Worm (Caenorhabditis elegans): ENCODE results near the gene C07A12.2.

C07A12.2 gene

DNA sequence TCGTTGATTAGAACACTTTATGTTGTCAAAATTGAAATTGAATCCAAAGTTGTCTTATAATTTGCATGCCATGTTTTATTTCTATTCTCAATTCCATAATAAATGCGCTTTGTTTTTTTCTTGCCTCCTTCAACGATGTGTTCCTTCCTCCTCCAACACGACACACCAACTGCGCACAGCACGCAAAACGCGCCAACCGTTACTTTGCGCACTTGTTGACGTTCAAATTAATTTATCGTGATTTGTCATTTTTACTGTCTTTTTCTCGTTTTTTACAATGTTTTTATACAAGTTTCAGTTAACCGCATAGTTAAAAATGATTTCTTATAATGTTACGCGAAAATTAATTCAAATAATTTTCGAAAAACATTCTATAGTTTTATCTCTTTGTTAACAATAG lies 43.3 kb downstream of the C07A12.2 start (continued):
- TF ChIP-seq mel-28 (tag; optimal IDR thresholded peaks at IDR 0.05; ENCODE audit: borderline replicate concordance): no peak
- peak; percentile 90 for TF ChIP-seq ztf-18 (tag; optimal IDR thresholded peaks at IDR 0.05)
- no peak for TF ChIP-seq Y95B8A.8 (GFP tag; IDR thresholded peaks at IDR 0.05)
- peak; percentile 7 for TF ChIP-seq attf-5 (GFP tag; optimal IDR thresholded peaks at IDR 0.05)
- TF ChIP-seq K11D2.4 (GFP tag; IDR thresholded peaks at IDR 0.05): no peak
- no peak for TF ChIP-seq nhr-90 (tag; optimal IDR thresholded peaks at IDR 0.05)
- no peak for TF ChIP-seq lag-1 (GFP tag; IDR thresholded peaks at IDR 0.05)
- TF ChIP-seq ceh-27 (GFP tag; optimal IDR thresholded peaks at IDR 0.05): no peak
- no peak for TF ChIP-seq hsf-1 (GFP tag; IDR thresholded peaks at IDR 0.05)
- TF ChIP-seq madf-3 (GFP tag; IDR thresholded peaks at IDR 0.05): no peak
- TF ChIP-seq F55B11.4 (tag; optimal IDR thresholded peaks at IDR 0.05; ENCODE audit: borderline replicate concordance, insufficient read depth): no peak
- TF ChIP-seq F39B2.1 (GFP tag; IDR thresholded peaks at IDR 0.05): no peak

DNA sequence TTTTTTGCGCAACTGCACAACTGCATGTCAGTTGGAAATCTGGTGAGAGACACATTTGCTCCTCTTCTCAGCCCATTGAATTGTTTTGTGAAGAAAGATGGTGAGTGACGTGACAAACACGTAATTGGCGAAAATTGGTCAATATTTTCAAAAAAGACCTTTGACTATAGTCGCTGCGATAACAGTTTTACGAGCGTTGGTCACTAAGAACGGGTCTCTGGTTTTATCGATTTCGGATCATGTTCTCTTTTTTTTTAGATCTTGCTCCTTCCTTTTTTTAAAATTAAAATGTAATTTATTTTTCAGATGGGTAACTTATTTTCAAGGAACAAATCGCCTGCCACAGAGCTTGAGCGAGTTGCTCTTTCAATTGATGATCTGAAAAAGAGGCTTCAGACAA lies 43.8 kb downstream of the C07A12.2 start, which contains the start of gene lnp-1:
Gene lnp-1, plus strand, starts transcription at position 301 of the 400 bp plus-strand sequence.
- TF ChIP-seq egrh-3 (GFP tag; IDR thresholded peaks at IDR 0.05): no peak
- TF ChIP-seq tlf-1 (GFP tag; optimal IDR thresholded peaks at IDR 0.05): no peak
- no peak for TF ChIP-seq madf-8 (GFP tag; conservative IDR thresholded peaks at IDR 0.05)
- no peak for TF ChIP-seq dpff-1 (tag; optimal IDR thresholded peaks at IDR 0.05)
- no peak for TF ChIP-seq ztf-3 (GFP tag; optimal IDR thresholded peaks at IDR 0.05)
- no peak for TF ChIP-seq ceh-100 (GFP tag; IDR thresholded peaks at IDR 0.05)
- TF ChIP-seq sptf-2 (GFP tag; optimal IDR thresholded peaks at IDR 0.05): no peak
- no peak for TF ChIP-seq nhr-90 (tag; optimal IDR thresholded peaks at IDR 0.05)
- no peak for TF ChIP-seq unc-130 (GFP tag; optimal IDR thresholded peaks at IDR 0.05)
- TF ChIP-seq let-607 (tag; optimal IDR thresholded peaks at IDR 0.05): no peak
- TF ChIP-seq ama-1 (optimal IDR thresholded peaks at IDR 0.05): no peak
- TF ChIP-seq ama-1 (GFP tag; optimal IDR thresholded peaks at IDR 0.05): no peak
- no peak for TF ChIP-seq F37B4.10 (GFP tag; IDR thresholded peaks at IDR 0.05)
- no peak for TF ChIP-seq B0035.1 (tag; optimal IDR thresholded peaks at IDR 0.05)
- TF ChIP-seq lin-54 (GFP tag; optimal IDR thresholded peaks at IDR 0.05): no peak
- no peak for TF ChIP-seq mcd-1 (GFP tag; IDR thresholded peaks at IDR 0.05)
- no peak for TF ChIP-seq lsy-27 (tag; optimal IDR thresholded peaks at IDR 0.05; ENCODE audit: borderline replicate concordance, insufficient read depth)
- TF ChIP-seq bed-1 (GFP tag; IDR thresholded peaks at IDR 0.05): no peak
- no peak for TF ChIP-seq hsf-1 (GFP tag; IDR thresholded peaks at IDR 0.05)

DNA sequence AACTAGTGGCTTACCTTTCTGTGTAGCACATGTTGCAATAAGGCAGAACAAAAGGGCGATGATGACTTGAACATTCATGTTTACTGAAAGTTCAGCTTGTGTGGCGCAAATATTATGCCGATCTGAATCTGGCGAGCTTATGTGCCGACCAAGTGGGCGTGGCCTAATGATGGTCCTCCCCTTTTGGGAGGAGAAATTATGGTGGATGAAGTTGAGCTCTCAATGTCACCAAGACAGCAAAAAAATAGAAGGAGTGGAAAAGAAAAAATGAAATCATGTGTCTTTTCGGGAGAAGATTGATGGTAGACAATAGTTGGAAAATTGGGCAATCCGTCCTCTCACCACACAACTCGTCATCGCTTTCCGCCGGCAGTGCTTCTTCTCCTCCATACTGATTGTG lies 47.6 kb downstream of the C07A12.2 start, which contains the start of gene flp-12:
Gene flp-12, minus strand, starts transcription at position 101 of the 400 bp plus-strand sequence.
- TF ChIP-seq ceh-100 (GFP tag; IDR thresholded peaks at IDR 0.05) (no peak), zfh-2 (GFP tag; conservative IDR thresholded peaks at IDR 0.05) (0 out of 2 replicates have a peak, but pooled peaks have one; percentile 6)
